Worm (Caenorhabditis elegans): Measurements from ENCODE around the gene lap-2.
A peak's percentile ranks its signal among the peaks of the same experiment; 100 is the strongest.

The lap-2 gene

ce11 chrV:13003378-13003777 is 40.1 kb upstream of the lap-2 start (continued):
- TF ChIP-seq pqm-1 (tag; optimal IDR thresholded peaks at IDR 0.05) (peak; percentile 62), fax-1 (tag; optimal IDR thresholded peaks at IDR 0.05) (peak; percentile 86), fkh-10 (GFP tag; optimal IDR thresholded peaks at IDR 0.05) (no peak), ceh-30 (tag; optimal IDR thresholded peaks at IDR 0.05) (no peak), F13H6.1 (tag; optimal IDR thresholded peaks at IDR 0.05) (peak; percentile 83), npax-4 (tag; optimal IDR thresholded peaks at IDR 0.05) (peak; percentile 59), pha-4 (tag; optimal IDR thresholded peaks at IDR 0.05) (no peak), dmd-4 (tag; optimal IDR thresholded peaks at IDR 0.05; ENCODE audit: borderline replicate concordance) (peak; percentile 82), ceh-2 (tag; optimal IDR thresholded peaks at IDR 0.05) (peak; percentile 73), hlh-8 (tag; optimal IDR thresholded peaks at IDR 0.05) (peak; percentile 75), nfya-1 (tag; optimal IDR thresholded peaks at IDR 0.05) (peak; percentile 47), ceh-19 (GFP tag; optimal IDR thresholded peaks at IDR 0.05) (peak; percentile 83), che-1 (tag; optimal IDR thresholded peaks at IDR 0.05) (peak; percentile 87), pax-1 (tag; optimal IDR thresholded peaks at IDR 0.05) (no peak), ref-2 (tag; optimal IDR thresholded peaks at IDR 0.05) (peak; percentile 65), syd-9 (tag; optimal IDR thresholded peaks at IDR 0.05) (peak; percentile 86), ceh-24 (tag; optimal IDR thresholded peaks at IDR 0.05) (peak; percentile 55), ahr-1 (tag; optimal IDR thresholded peaks at IDR 0.05) (peak; percentile 55), rnt-1 (tag; optimal IDR thresholded peaks at IDR 0.05) (peak; percentile 76), lin-11 (tag; optimal IDR thresholded peaks at IDR 0.05) (peak; percentile 74), ceh-45 (GFP tag; IDR thresholded peaks at IDR 0.05) (peak; percentile 83), mec-3 (tag; optimal IDR thresholded peaks at IDR 0.05; ENCODE audit: borderline replicate concordance) (no peak), unc-55 (GFP tag; optimal IDR thresholded peaks at IDR 0.05) (no peak), ceh-31 (tag; optimal IDR thresholded peaks at IDR 0.05) (peak; percentile 67), tbx-2 (tag; optimal IDR thresholded peaks at IDR 0.05) (peak; percentile 83), pros-1 (tag; optimal IDR thresholded peaks at IDR 0.05) (peak; percentile 52), pag-3 (tag; optimal IDR thresholded peaks at IDR 0.05; ENCODE audit: borderline replicate concordance) (peak; percentile 66), C38D4.7 (GFP tag; optimal IDR thresholded peaks at IDR 0.05) (peak; percentile 85), zip-5 (tag; optimal IDR thresholded peaks at IDR 0.05) (peak; percentile 45), ztf-16 (tag; optimal IDR thresholded peaks at IDR 0.05) (peak; percentile 90)

ce11 chrV:13004374-13004773 is 39.1 kb upstream of the lap-2 start:
- TF ChIP-seq dmd-4 (tag; optimal IDR thresholded peaks at IDR 0.05; ENCODE audit: borderline replicate concordance) (no peak), ceh-18 (tag; optimal IDR thresholded peaks at IDR 0.05) (no peak), nfya-1 (tag; optimal IDR thresholded peaks at IDR 0.05) (no peak), sox-4 (tag; optimal IDR thresholded peaks at IDR 0.05) (no peak), pqm-1 (tag; optimal IDR thresholded peaks at IDR 0.05) (no peak), ceh-14 (tag; optimal IDR thresholded peaks at IDR 0.05) (no peak), ceh-22 (tag; optimal IDR thresholded peaks at IDR 0.05) (no peak), ceh-34 (tag; optimal IDR thresholded peaks at IDR 0.05) (no peak)

- TF ChIP-seq ceh-14 (tag; optimal IDR thresholded peaks at IDR 0.05) (no peak), pqm-1 (tag; optimal IDR thresholded peaks at IDR 0.05) (no peak), fkh-6 (tag; optimal IDR thresholded peaks at IDR 0.05) (no peak), C08G9.2 (tag; optimal IDR thresholded peaks at IDR 0.05) (no peak), ceh-19 (GFP tag; optimal IDR thresholded peaks at IDR 0.05) (no peak), madf-2 (tag; optimal IDR thresholded peaks at IDR 0.05) (no peak), elt-4 (tag; optimal IDR thresholded peaks at IDR 0.05) (no peak), dve-1 (tag; optimal IDR thresholded peaks at IDR 0.05) (no peak), ceh-31 (tag; optimal IDR thresholded peaks at IDR 0.05) (no peak), hlh-15 (tag; optimal IDR thresholded peaks at IDR 0.05) (no peak), elt-2 (tag; optimal IDR thresholded peaks at IDR 0.05) (no peak), ets-4 (tag; optimal IDR thresholded peaks at IDR 0.05) (no peak), Y22D7AL.16 (tag; optimal IDR thresholded peaks at IDR 0.05) (no peak), mec-3 (tag; optimal IDR thresholded peaks at IDR 0.05; ENCODE audit: borderline replicate concordance) (no peak)
These were observed 36.8 kb upstream of the lap-2 start for ce11 chrV:13006754-13007153.

Measured in whole organism, late embryonic.